Fruit fly (Drosophila melanogaster) whole organism, adult: Measurements from ENCODE around the gene CG10252.

ENCODE experiments used
- CG12768 ChIP-seq: fragments of 200-800 bp; sonication (Bioruptor generic); optimal IDR thresholded peaks from 2 replicates; lab custom pipeline; 2017; ENCODE audit warnings: missing biosample characterization, missing genetic modification characterization, mild to moderate bottlenecking, moderate library complexity, missing genetic modification reagents
- CG33017 ChIP-seq: fragments of 200-800 bp; sonication (Bioruptor generic); optimal IDR thresholded peaks from 2 replicates; lab custom pipeline; 2018; ENCODE audit warnings: missing biosample characterization, mild to moderate bottlenecking, missing genetic modification characterization, moderate library complexity
- Hr96 ChIP-seq: fragments of 200-800 bp; sonication (Bioruptor generic); optimal IDR thresholded peaks from 2 replicates; lab custom pipeline; 2016; ENCODE audit warnings: missing biosample characterization, missing genetic modification characterization
- kay ChIP-seq: fragments of 200-800 bp; sonication (Bioruptor generic); peaks from one replicate; lab custom pipeline; 2016; ENCODE audit warnings: missing biosample characterization, missing genetic modification characterization, borderline replicate concordance

dm6 chr3R:23696145-23696544 is at the start of gene CG10252:
- TF ChIP-seq kay (GFP tag; lab: Kevin White, UChicago) = no peak
- no peak for TF ChIP-seq CG33017 (tag; lab: Kevin White, UChicago)
- TF ChIP-seq Hr96 (GFP tag; lab: Kevin White, UChicago) = no peak
- no peak for TF ChIP-seq CG12768
